Worm (Caenorhabditis elegans) whole organism, young adult: ENCODE results near the gene C48B4.7.

Experiments
- B0035.1 ChIP-seq: sonication (generic microtip); optimal IDR thresholded peaks from 2 replicates; lab custom pipeline; 2016; ENCODE audit warnings: missing genetic modification characterization, mild to moderate bottlenecking, missing compliant biosample characterization, missing genotype, missing genetic modification reagents
- C17E4.6 ChIP-seq: fragments of 200-800 bp; sonication (Bioruptor generic); IDR thresholded peaks from 2 replicates; pipeline ENCODE4 v1.3.6; 2022; ENCODE audit warnings: missing genetic modification reagents, missing genetic modification characterization, missing compliant biosample characterization
- F23B12.7 ChIP-seq: sonication (generic microtip); optimal IDR thresholded peaks from 2 replicates; lab custom pipeline; 2017; ENCODE audit warnings: missing genetic modification characterization, mild to moderate bottlenecking, missing compliant biosample characterization, antibody characterized with exemption, moderate library complexity; ENCODE audit not compliant: insufficient read depth
- F55B11.4 ChIP-seq: sonication (generic microtip); optimal IDR thresholded peaks from 2 replicates; lab custom pipeline; 2016; ENCODE audit warnings: missing compliant biosample characterization, missing genetic modification characterization, borderline replicate concordance; ENCODE audit not compliant: insufficient read depth
- K11D2.4 ChIP-seq: fragments of 200-800 bp; sonication (Bioruptor generic); IDR thresholded peaks from 2 replicates; pipeline ENCODE4 v1.3.6; 2022; ENCODE audit warnings: missing genetic modification reagents, missing genetic modification characterization, missing compliant biosample characterization
- Y67H2A.10 ChIP-seq: fragments of 200-800 bp; sonication (Bioruptor generic); conservative IDR thresholded peaks from 2 replicates; pipeline ENCODE4 v1.3.6; 2022; ENCODE audit warnings: missing genetic modification reagents, missing genetic modification characterization, missing compliant biosample characterization
- aptf-3 ChIP-seq: fragments of 200-800 bp; sonication (Bioruptor generic); IDR thresholded peaks from 2 replicates; pipeline ENCODE4 v1.3.6; 2022; ENCODE audit warnings: missing genetic modification characterization, missing compliant biosample characterization
- attf-5 ChIP-seq: fragments of 200-800 bp; sonication (Bioruptor generic); optimal IDR thresholded peaks from 2 replicates; lab custom pipeline; 2018; ENCODE audit warnings: mild to moderate bottlenecking, missing genetic modification characterization, missing compliant biosample characterization
- attf-6 ChIP-seq: fragments of 200-800 bp; sonication (Bioruptor generic); IDR thresholded peaks from 2 replicates; pipeline ENCODE4 v1.3.6; 2022; ENCODE audit warnings: missing genetic modification reagents, missing genetic modification characterization, missing compliant biosample characterization
- bed-2 ChIP-seq: fragments of 200-800 bp; sonication (Bioruptor generic); IDR thresholded peaks from 2 replicates; pipeline ENCODE4 v1.3.6; 2022; ENCODE audit warnings: missing genetic modification reagents, missing genetic modification characterization, missing compliant biosample characterization
- ccch-3 ChIP-seq: fragments of 200-800 bp; sonication (Bioruptor generic); optimal IDR thresholded peaks from 2 replicates; lab custom pipeline; 2018; ENCODE audit warnings: mild to moderate bottlenecking, missing genetic modification characterization, missing compliant biosample characterization
- cebp-1 ChIP-seq, 2 experiments: fragments of 200-800 bp in 1 of 2; sonication (Bioruptor generic) in 1 of 2; sonication (generic microtip) in 1 of 2; IDR thresholded peaks in 1 of 2; optimal IDR thresholded peaks in 1 of 2; 2 replicates each; pipeline versions ENCODE4 v1.3.6 to Lab custom; 2017 to 2022; ENCODE audit warnings: missing compliant biosample characterization in 2 of 2, missing genetic modification characterization in 2 of 2, mild to moderate bottlenecking in 1 of 2, missing genetic modification reagents in 1 of 2, moderate library complexity in 1 of 2
- ceh-100 ChIP-seq: fragments of 200-800 bp; sonication (Bioruptor generic); IDR thresholded peaks from 2 replicates; pipeline ENCODE4 v1.3.6; 2022; ENCODE audit warnings: missing genetic modification reagents, missing genetic modification characterization, missing compliant biosample characterization
- ceh-91 ChIP-seq: fragments of 200-800 bp; sonication (Bioruptor generic); IDR thresholded peaks from 2 replicates; pipeline ENCODE4 v1.3.6; 2022; ENCODE audit warnings: missing genetic modification reagents, missing genetic modification characterization, missing compliant biosample characterization
- dpl-1 ChIP-seq: fragments of 150-350 bp; optimal IDR thresholded peaks from 2 replicates; lab custom pipeline; 2014; ENCODE audit warnings: missing biosample characterization, missing genetic modification reagents, missing genetic modification characterization
- efl-1 ChIP-seq: fragments of 150-350 bp; optimal IDR thresholded peaks from 2 replicates; lab custom pipeline; 2014; ENCODE audit warnings: missing biosample characterization, missing genetic modification reagents, missing genetic modification characterization
- egl-18 ChIP-seq: fragments of 200-800 bp; sonication (Bioruptor generic); IDR thresholded peaks from 2 replicates; pipeline ENCODE4 v1.3.6; 2022; ENCODE audit warnings: missing genetic modification reagents, missing genetic modification characterization, missing compliant biosample characterization
- ets-4 ChIP-seq: fragments of 200-800 bp; sonication (Bioruptor generic); optimal IDR thresholded peaks from 2 replicates; lab custom pipeline; 2018; ENCODE audit warnings: mild to moderate bottlenecking, missing genetic modification characterization, missing compliant biosample characterization
- him-1 ChIP-seq: sonication (generic microtip); optimal IDR thresholded peaks from 2 replicates; lab custom pipeline; 2016; ENCODE audit warnings: missing genotype, missing genetic modification reagents, missing genetic modification characterization, missing compliant biosample characterization
- hlh-12 ChIP-seq: sonication (generic microtip); optimal IDR thresholded peaks from 2 replicates; lab custom pipeline; 2016; ENCODE audit warnings: missing genetic modification characterization, missing compliant biosample characterization
- hlh-26 ChIP-seq: fragments of 200-800 bp; sonication (Bioruptor generic); conservative IDR thresholded peaks from 2 replicates; pipeline ENCODE4 v1.3.6; 2022; ENCODE audit warnings: missing genetic modification reagents, missing genetic modification characterization, missing compliant biosample characterization
- hsf-1 ChIP-seq: fragments of 200-800 bp; sonication (Bioruptor generic); IDR thresholded peaks from 2 replicates; pipeline ENCODE4 v1.3.6; 2022; ENCODE audit warnings: missing genetic modification reagents, missing genetic modification characterization, missing compliant biosample characterization
- let-526 ChIP-seq: fragments of 200-800 bp; sonication (Bioruptor generic); IDR thresholded peaks from 2 replicates; pipeline ENCODE4 v1.3.6; 2022; ENCODE audit warnings: missing genetic modification reagents, missing genetic modification characterization, missing compliant biosample characterization
- lin-26 ChIP-seq: fragments of 200-800 bp; sonication (Bioruptor generic); IDR thresholded peaks from 2 replicates; pipeline ENCODE4 v1.3.6; 2022; ENCODE audit warnings: missing genetic modification reagents, missing genetic modification characterization, missing compliant biosample characterization
- lin-54 ChIP-seq: fragments of 200-800 bp; sonication (Bioruptor generic); optimal IDR thresholded peaks from 2 replicates; lab custom pipeline; 2018; ENCODE audit warnings: mild to moderate bottlenecking, missing genetic modification characterization, missing compliant biosample characterization
- madf-3 ChIP-seq: fragments of 200-800 bp; sonication (Bioruptor generic); IDR thresholded peaks from 2 replicates; pipeline ENCODE4 v1.3.6; 2022; ENCODE audit warnings: missing genetic modification reagents, missing genetic modification characterization, missing compliant biosample characterization
- madf-8 ChIP-seq: fragments of 200-800 bp; sonication (Bioruptor generic); conservative IDR thresholded peaks from 2 replicates; pipeline ENCODE4 v1.3.6; 2022; ENCODE audit warnings: missing genetic modification reagents, missing genetic modification characterization, missing compliant biosample characterization
- mes-4 ChIP-seq: sonication (generic microtip); optimal IDR thresholded peaks from 2 replicates; lab custom pipeline; 2016; ENCODE audit warnings: missing genotype, missing genetic modification characterization, missing compliant biosample characterization
- nfya-2 ChIP-seq: fragments of 200-800 bp; sonication (Bioruptor generic); IDR thresholded peaks from 2 replicates; pipeline ENCODE4 v1.3.6; 2022; ENCODE audit warnings: missing genetic modification reagents, missing genetic modification characterization, missing compliant biosample characterization
- nhr-80 ChIP-seq: sonication (generic microtip); optimal IDR thresholded peaks from 2 replicates; lab custom pipeline; 2016; ENCODE audit warnings: missing genetic modification characterization, missing compliant biosample characterization
- pha-4 ChIP-seq: fragments of 150-350 bp; sonication (generic microtip); optimal IDR thresholded peaks from 2 replicates; lab custom pipeline; 2014; ENCODE audit warnings: missing biosample characterization, missing genetic modification reagents, missing genetic modification characterization
- repo-1 ChIP-seq: sonication (generic microtip); optimal IDR thresholded peaks from 2 replicates; lab custom pipeline; 2017; ENCODE audit warnings: mild to moderate bottlenecking, missing genetic modification characterization, missing compliant biosample characterization
- sptf-2 ChIP-seq: fragments of 200-800 bp; sonication (Bioruptor generic); optimal IDR thresholded peaks from 2 replicates; lab custom pipeline; 2018; ENCODE audit warnings: mild to moderate bottlenecking, missing genetic modification characterization, missing compliant biosample characterization
- tbp1 ChIP-seq: fragments of 200-800 bp; sonication (Bioruptor generic); optimal IDR thresholded peaks from 2 replicates; lab custom pipeline; 2018; ENCODE audit warnings: mild to moderate bottlenecking, missing genetic modification characterization, missing compliant biosample characterization
- tbx-9 ChIP-seq: sonication (generic microtip); optimal IDR thresholded peaks from 2 replicates; lab custom pipeline; 2016; ENCODE audit warnings: borderline replicate concordance, missing genetic modification characterization, inconsistent platforms, missing compliant biosample characterization
- unc-62 ChIP-seq: fragments of 150-350 bp; optimal IDR thresholded peaks from 2 replicates; lab custom pipeline; 2014; ENCODE audit warnings: missing biosample characterization, missing genetic modification reagents, missing genetic modification characterization
- xnd-1 ChIP-seq: sonication (generic microtip); optimal IDR thresholded peaks from 2 replicates; lab custom pipeline; 2016; ENCODE audit warnings: missing genotype, missing genetic modification reagents, missing genetic modification characterization, missing compliant biosample characterization
- zim-3 ChIP-seq: sonication (generic microtip); optimal IDR thresholded peaks from 2 replicates; lab custom pipeline; 2017; ENCODE audit warnings: mild to moderate bottlenecking, missing genetic modification characterization, moderate library complexity, missing compliant biosample characterization
- ztf-6 ChIP-seq: fragments of 200-800 bp; sonication (Bioruptor generic); IDR thresholded peaks from 2 replicates; pipeline ENCODE4 v1.3.6; 2022; ENCODE audit warnings: missing genetic modification reagents, missing genetic modification characterization, missing compliant biosample characterization

Gene C48B4.7

ce11 chrIII:9585314-9585713 lies 26.1 kb upstream of the C48B4.7 start:
- TF ChIP-seq tbp1 (GFP tag; lab: Kevin White, UChicago) (no peak), ceh-91 (GFP tag; lab: Robert Waterston, UW) (no peak), let-526 (no peak), zim-3 (tag; lab: Kevin White, UChicago) (no peak), nhr-80 (tag; lab: Kevin White, UChicago) (no peak), lin-26 (GFP tag; lab: Robert Waterston, UW) (no peak), pha-4 (no peak), madf-8 (GFP tag; lab: Robert Waterston, UW) (no peak), Y67H2A.10 (GFP tag; lab: Robert Waterston, UW) (no peak), lin-54 (GFP tag; lab: Kevin White, UChicago) (no peak), tbx-9 (no peak), repo-1 (tag; lab: Kevin White, UChicago) (no peak), hlh-26 (GFP tag; lab: Robert Waterston, UW) (no peak), ccch-3 (GFP tag; lab: Kevin White, UChicago) (no peak), efl-1 (GFP tag; lab: Kevin White, UChicago) (no peak), K11D2.4 (no peak), ets-4 (GFP tag; lab: Kevin White, UChicago) (no peak), aptf-3 (GFP tag; lab: Robert Waterston, UW) (no peak)
- TF ChIP-seq, all 124 proteins: peak for 0

ce11 chrIII:9583224-9583623 lies 24.0 kb upstream of the C48B4.7 start:
- TF ChIP-seq B0035.1 (tag; lab: Kevin White, UChicago) (no peak), C17E4.6 (GFP tag; lab: Robert Waterston, UW) (no peak), nfya-2 (no peak)

DNA sequence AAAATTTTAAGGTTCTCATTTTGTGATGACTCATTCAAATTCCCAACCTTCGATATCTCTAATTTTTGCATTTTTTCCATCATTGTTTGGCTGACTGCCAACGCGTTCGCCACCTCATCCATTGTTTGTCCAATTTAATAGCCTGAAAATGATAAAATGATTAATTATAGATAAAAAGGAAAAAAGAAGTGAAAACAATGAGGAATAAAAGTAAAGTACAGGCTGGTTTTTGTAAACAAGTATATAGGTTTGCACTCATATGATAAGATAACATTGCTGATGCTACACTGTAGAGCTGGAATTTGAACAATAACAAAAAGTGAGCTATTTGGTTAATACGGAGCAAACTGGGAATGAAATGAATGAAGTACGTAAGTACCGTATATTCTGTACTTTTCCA lies 23.0 kb upstream of the C48B4.7 start, which contains the start of gene C48B4.3:
Gene C48B4.3, minus strand, starts transcription at position 149 of the 400 bp plus-strand sequence.
- TF ChIP-seq ceh-91 (GFP tag; lab: Robert Waterston, UW), result no peak
- TF ChIP-seq lin-26 (GFP tag; lab: Robert Waterston, UW), result no peak
- no peak for TF ChIP-seq F55B11.4 (tag; lab: Kevin White, UChicago)
- no peak for TF ChIP-seq him-1 (tag; lab: Kevin White, UChicago)
- no peak for TF ChIP-seq mes-4 (tag; lab: Kevin White, UChicago)
- no peak for TF ChIP-seq nfya-2

DNA sequence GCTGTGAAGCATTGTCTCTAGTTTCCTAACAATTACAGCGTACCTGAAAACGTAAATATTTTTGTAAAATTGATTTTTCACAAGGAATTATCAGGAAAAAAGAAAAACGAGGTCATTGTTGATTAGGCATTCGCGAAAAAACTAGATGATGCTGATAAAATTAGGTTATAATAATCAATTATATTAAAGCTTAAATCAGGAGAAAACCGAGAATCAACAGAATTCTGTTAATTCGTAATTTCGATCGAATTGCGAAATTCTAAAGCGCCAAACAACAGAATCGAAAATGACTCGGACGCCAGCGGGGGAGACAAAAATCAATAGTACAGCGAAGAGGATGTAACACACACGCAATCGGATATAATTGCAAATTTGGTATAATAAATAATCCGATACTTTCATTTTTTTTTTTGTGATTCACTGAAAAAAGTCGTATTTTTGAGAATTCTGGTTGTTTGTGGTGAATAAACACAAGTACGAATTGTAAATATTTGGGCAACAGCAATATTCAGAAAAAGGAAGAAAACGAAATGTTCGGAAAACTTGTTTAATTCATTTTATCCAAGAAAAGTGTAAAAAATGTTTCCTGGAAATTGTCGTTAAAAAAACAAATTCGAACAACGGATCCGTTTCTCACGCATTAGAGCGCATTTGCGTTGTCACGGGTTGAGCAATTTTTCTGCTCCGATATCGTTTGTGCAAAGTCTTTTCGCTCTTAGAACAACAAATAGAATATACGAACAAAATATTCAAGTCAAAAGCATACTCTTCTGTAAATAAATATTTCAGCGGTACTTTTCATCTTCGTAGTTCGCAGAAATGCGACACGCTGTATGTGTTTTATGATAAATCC lies 21.0 kb upstream of the C48B4.7 start, which contains the start of gene ced-7:
Gene ced-7, minus strand, starts transcription at position 51 of the 853 bp plus-strand sequence.
- TF ChIP-seq hlh-12 (tag; lab: Kevin White, UChicago) (no peak), attf-5 (peak; percentile 18), cebp-1 (GFP tag; IDR thresholded peaks at IDR 0.05; lab: Robert Waterston, UW) (no peak), cebp-1 (tag; optimal IDR thresholded peaks at IDR 0.05; lab: Kevin White, UChicago) (peak; percentile 82)

ce11 chrIII:9570869-9571268 lies 11.6 kb upstream of the C48B4.7 start:
- TF ChIP-seq madf-3 (GFP tag; lab: Robert Waterston, UW) (no peak), tbx-9 (no peak), dpl-1 (GFP tag; lab: Kevin White, UChicago) (no peak), lin-54 (GFP tag; lab: Kevin White, UChicago) (peak; percentile 28), egl-18 (no peak), ztf-6 (GFP tag; lab: Robert Waterston, UW) (no peak), ceh-100 (no peak), sptf-2 (GFP tag; lab: Kevin White, UChicago) (no peak), attf-6 (GFP tag; lab: Robert Waterston, UW) (no peak), F23B12.7 (tag; lab: Kevin White, UChicago) (no peak), B0035.1 (tag; lab: Kevin White, UChicago) (no peak), xnd-1 (tag; lab: Kevin White, UChicago) (no peak), unc-62 (GFP tag; lab: Kevin White, UChicago) (no peak), mes-4 (tag; lab: Kevin White, UChicago) (no peak), hsf-1 (GFP tag; lab: Robert Waterston, UW) (no peak), let-526 (no peak), bed-2 (no peak)
